Worm (Caenorhabditis elegans): ENCODE data around the gene C06E1.7.

C06E1.7 gene

ce11 chrIII:8556836-8557385 lies 36.6 kb downstream of the C06E1.7 start, which contains the start of gene C02D5.2:
Gene C02D5.2, plus strand, starts transcription at chrIII:8557335.
- TF ChIP-seq scrt-1 (GFP tag; IDR thresholded peaks at IDR 0.05), result no peak
- no peak for TF ChIP-seq ets-7 (tag; optimal IDR thresholded peaks at IDR 0.05)
- no peak for TF ChIP-seq B0310.2 (tag; optimal IDR thresholded peaks at IDR 0.05)
- no peak for TF ChIP-seq pes-1 (GFP tag; IDR thresholded peaks at IDR 0.05)
- TF ChIP-seq hnd-1 (tag; optimal IDR thresholded peaks at IDR 0.05), result no peak
- TF ChIP-seq hmg-4 (GFP tag; optimal IDR thresholded peaks at IDR 0.05), result no peak
- no peak for TF ChIP-seq F13C5.2 (tag; optimal IDR thresholded peaks at IDR 0.05)
- no peak for TF ChIP-seq flt-1 (GFP tag; IDR thresholded peaks at IDR 0.05)
- TF ChIP-seq tbx-11 (GFP tag; IDR thresholded peaks at IDR 0.05), result no peak

DNA sequence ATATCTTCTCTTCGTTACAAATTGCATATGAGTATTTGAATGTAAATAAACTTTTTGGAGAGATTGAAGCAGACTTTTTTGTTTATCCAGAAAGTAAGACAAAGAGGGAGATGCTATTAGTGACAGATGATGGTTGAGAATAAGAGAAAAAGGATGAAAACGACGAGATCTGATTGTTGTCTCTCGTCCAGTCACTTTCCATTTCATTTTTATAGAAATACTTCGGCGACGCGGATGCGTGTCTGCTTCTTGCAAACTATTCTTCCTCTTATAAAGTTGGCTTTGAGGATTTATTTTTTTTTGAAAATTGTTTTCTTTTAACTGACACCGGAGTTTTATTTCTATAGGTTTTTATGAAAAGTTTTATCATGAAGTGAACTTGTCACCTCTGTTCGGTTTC lies 37.8 kb downstream of the C06E1.7 start:
- TF ChIP-seq tra-4 (tag; optimal IDR thresholded peaks at IDR 0.05) (no peak), hmbx-1 (tag; optimal IDR thresholded peaks at IDR 0.05) (no peak), scrt-1 (GFP tag; IDR thresholded peaks at IDR 0.05) (no peak)

ce11 chrIII:8554472-8554871 lies 39.0 kb downstream of the C06E1.7 start, which contains the start of gene gsto-2:
Gene gsto-2, plus strand, starts transcription at chrIII:8554772.
- TF ChIP-seq ama-1 (optimal IDR thresholded peaks at IDR 0.05) (no peak), aly-1 (tag; optimal IDR thresholded peaks at IDR 0.05) (no peak), hmbx-1 (tag; optimal IDR thresholded peaks at IDR 0.05) (no peak), pes-1 (GFP tag; IDR thresholded peaks at IDR 0.05) (no peak), flt-1 (GFP tag; IDR thresholded peaks at IDR 0.05) (no peak), tbx-37 (GFP tag; conservative IDR thresholded peaks at IDR 0.05) (no peak), ets-7 (tag; optimal IDR thresholded peaks at IDR 0.05) (no peak), hnd-1 (tag; optimal IDR thresholded peaks at IDR 0.05) (no peak), scrt-1 (GFP tag; IDR thresholded peaks at IDR 0.05) (no peak)

DNA sequence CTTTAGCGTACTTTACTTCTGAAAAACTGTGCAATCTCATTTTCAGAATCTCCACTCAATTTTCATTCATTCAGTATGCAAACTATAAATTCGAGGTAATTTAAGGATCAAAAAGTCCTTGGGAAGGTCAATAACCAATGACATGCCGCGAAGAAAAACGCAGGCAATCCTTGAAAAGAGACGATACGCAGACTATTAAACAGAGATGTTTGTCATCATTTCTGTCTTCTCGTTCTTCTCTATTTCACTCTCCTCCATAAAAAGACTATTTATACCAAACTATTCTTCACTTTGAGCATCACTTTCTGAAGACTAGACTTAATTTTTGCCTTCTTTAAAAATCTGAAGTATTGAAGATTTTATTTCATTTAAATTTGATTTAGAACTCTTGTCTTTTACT lies 41.4 kb downstream of the C06E1.7 start, which contains the start of gene C02D5.4:
Gene C02D5.4 (plus strand): TSS at position 41 of the 400 bp plus-strand sequence.
- TF ChIP-seq ets-7 (tag; optimal IDR thresholded peaks at IDR 0.05) (no peak), hmbx-1 (tag; optimal IDR thresholded peaks at IDR 0.05) (no peak)

DNA sequence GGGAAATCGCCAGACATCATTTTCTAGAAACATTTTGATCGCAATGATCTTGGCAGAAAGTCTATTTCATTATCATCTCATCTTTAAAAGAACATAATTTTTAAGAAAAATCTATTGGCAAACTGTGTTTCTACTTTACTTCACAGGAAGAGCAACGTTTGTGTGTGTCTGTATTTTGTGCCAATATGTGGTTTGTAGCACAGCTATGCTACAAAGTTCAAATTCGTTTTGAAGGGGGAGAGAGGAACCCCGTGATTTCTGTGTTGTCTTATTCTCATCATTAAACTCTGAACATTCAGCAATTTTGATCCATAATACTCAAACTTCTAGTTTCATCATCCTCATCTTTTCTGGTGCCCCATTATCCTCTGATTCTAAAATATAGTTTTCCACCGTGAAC lies 41.8 kb downstream of the C06E1.7 start:
- TF ChIP-seq hnd-1 (tag; optimal IDR thresholded peaks at IDR 0.05), result no peak
- no peak for TF ChIP-seq pes-1 (GFP tag; IDR thresholded peaks at IDR 0.05)
- no peak for TF ChIP-seq B0310.2 (tag; optimal IDR thresholded peaks at IDR 0.05)
- no peak for TF ChIP-seq flt-1 (GFP tag; IDR thresholded peaks at IDR 0.05)

ce11 chrIII:8545515-8545914 lies 48.0 kb downstream of the C06E1.7 start, which contains the start of gene ZC21.6:
Gene ZC21.6, minus strand, starts transcription at chrIII:8545615.
- no peak for TF ChIP-seq sea-1 (GFP tag; conservative IDR thresholded peaks at IDR 0.05)
- no peak for TF ChIP-seq hmbx-1 (tag; optimal IDR thresholded peaks at IDR 0.05)
- TF ChIP-seq hnd-1 (tag; optimal IDR thresholded peaks at IDR 0.05), result no peak
- TF ChIP-seq B0310.2 (tag; optimal IDR thresholded peaks at IDR 0.05), result no peak
- TF ChIP-seq ceh-36 (tag; optimal IDR thresholded peaks at IDR 0.05), result no peak
- no peak for TF ChIP-seq ceh-13 (GFP tag; optimal IDR thresholded peaks at IDR 0.05)
- no peak for TF ChIP-seq ama-1 (optimal IDR thresholded peaks at IDR 0.05)

Data from whole organism, early embryonic.